Worm (Caenorhabditis elegans) whole organism, young adult: ENCODE measurements around the gene Y49F6B.14.

Experiments used
- C06A6.2 ChIP-seq: fragments of 200-800 bp; sonication (Bioruptor generic); conservative IDR thresholded peaks from 2 replicates; pipeline ENCODE4 v1.3.6; 2022; ENCODE audit warnings: missing genetic modification characterization, missing compliant biosample characterization
- F10E7.11 ChIP-seq: sonication (generic microtip); optimal IDR thresholded peaks from 2 replicates; lab custom pipeline; 2017; ENCODE audit warnings: mild to moderate bottlenecking, missing genetic modification characterization, moderate library complexity, missing compliant biosample characterization
- F37B4.10 ChIP-seq: fragments of 200-800 bp; sonication (Bioruptor generic); IDR thresholded peaks from 2 replicates; pipeline ENCODE4 v1.3.6; 2022; ENCODE audit warnings: missing genetic modification characterization, missing compliant biosample characterization
- T26A5.8 ChIP-seq: sonication (generic microtip); optimal IDR thresholded peaks from 2 replicates; lab custom pipeline; 2016; ENCODE audit warnings: missing genetic modification characterization, missing compliant biosample characterization
- aptf-2 ChIP-seq: fragments of 200-800 bp; sonication (Bioruptor generic); conservative IDR thresholded peaks from 2 replicates; pipeline ENCODE4 v1.3.6; 2022; ENCODE audit warnings: missing genetic modification reagents, missing genetic modification characterization, missing compliant biosample characterization
- atf-7 ChIP-seq: sonication (generic microtip); optimal IDR thresholded peaks from 2 replicates; lab custom pipeline; 2017; ENCODE audit warnings: mild to moderate bottlenecking, missing genetic modification characterization, missing compliant biosample characterization
- cebp-1 ChIP-seq, 2 experiments: fragments of 200-800 bp in 1 of 2; sonication (Bioruptor generic) in 1 of 2; sonication (generic microtip) in 1 of 2; IDR thresholded peaks in 1 of 2; optimal IDR thresholded peaks in 1 of 2; 2 replicates each; pipeline versions ENCODE4 v1.3.6 to Lab custom; 2017 to 2022; ENCODE audit warnings: missing compliant biosample characterization in 2 of 2, missing genetic modification characterization in 2 of 2, mild to moderate bottlenecking in 1 of 2, missing genetic modification reagents in 1 of 2, moderate library complexity in 1 of 2
- cebp-2 ChIP-seq: fragments of 200-800 bp; sonication (Bioruptor generic); IDR thresholded peaks from 2 replicates; pipeline ENCODE4 v1.3.6; 2022; ENCODE audit warnings: missing genetic modification characterization, missing compliant biosample characterization
- ceh-100 ChIP-seq: fragments of 200-800 bp; sonication (Bioruptor generic); IDR thresholded peaks from 2 replicates; pipeline ENCODE4 v1.3.6; 2022; ENCODE audit warnings: missing genetic modification reagents, missing genetic modification characterization, missing compliant biosample characterization
- ceh-40 ChIP-seq: fragments of 200-800 bp; sonication (Bioruptor generic); IDR thresholded peaks from 2 replicates; pipeline ENCODE4 v1.3.6; 2022; ENCODE audit warnings: missing genetic modification characterization, missing compliant biosample characterization
- egl-44 ChIP-seq: fragments of 200-800 bp; sonication (Bioruptor generic); IDR thresholded peaks from 2 replicates; pipeline ENCODE4 v1.3.6; 2022; ENCODE audit warnings: missing genetic modification reagents, missing genetic modification characterization, missing compliant biosample characterization
- egrh-3 ChIP-seq: fragments of 200-800 bp; sonication (Bioruptor generic); IDR thresholded peaks from 2 replicates; pipeline ENCODE4 v1.3.6; 2022; ENCODE audit warnings: missing genetic modification reagents, missing genetic modification characterization, missing compliant biosample characterization
- gei-17 ChIP-seq: fragments of 200-800 bp; sonication (Bioruptor generic); optimal IDR thresholded peaks from 2 replicates; lab custom pipeline; 2018; ENCODE audit warnings: mild to moderate bottlenecking, missing genetic modification characterization, missing compliant biosample characterization
- him-1 ChIP-seq: sonication (generic microtip); optimal IDR thresholded peaks from 2 replicates; lab custom pipeline; 2016; ENCODE audit warnings: missing genotype, missing genetic modification reagents, missing genetic modification characterization, missing compliant biosample characterization
- hlh-12 ChIP-seq: sonication (generic microtip); optimal IDR thresholded peaks from 2 replicates; lab custom pipeline; 2016; ENCODE audit warnings: missing genetic modification characterization, missing compliant biosample characterization
- lag-1 ChIP-seq: fragments of 200-800 bp; sonication (Bioruptor generic); IDR thresholded peaks from 2 replicates; pipeline ENCODE4 v1.3.6; 2022; ENCODE audit warnings: missing genetic modification reagents, missing genetic modification characterization, missing compliant biosample characterization
- lir-1 ChIP-seq: fragments of 200-800 bp; sonication (Bioruptor generic); conservative IDR thresholded peaks from 2 replicates; pipeline ENCODE4 v1.3.6; 2022; ENCODE audit warnings: missing genetic modification reagents, missing genetic modification characterization, missing compliant biosample characterization
- madf-3 ChIP-seq: fragments of 200-800 bp; sonication (Bioruptor generic); IDR thresholded peaks from 2 replicates; pipeline ENCODE4 v1.3.6; 2022; ENCODE audit warnings: missing genetic modification reagents, missing genetic modification characterization, missing compliant biosample characterization
- madf-6 ChIP-seq: fragments of 200-800 bp; sonication (Bioruptor generic); IDR thresholded peaks from 2 replicates; pipeline ENCODE4 v1.3.6; 2022; ENCODE audit warnings: missing genetic modification reagents, missing genetic modification characterization, missing compliant biosample characterization
- mcd-1 ChIP-seq: fragments of 200-800 bp; sonication (Bioruptor generic); IDR thresholded peaks from 2 replicates; pipeline ENCODE4 v1.3.6; 2022; ENCODE audit warnings: missing genetic modification reagents, missing genetic modification characterization, missing compliant biosample characterization
- rcor-1 ChIP-seq: fragments of 200-800 bp; sonication (Bioruptor generic); IDR thresholded peaks from 2 replicates; pipeline ENCODE4 v1.3.6; 2022; ENCODE audit warnings: missing genetic modification reagents, missing genetic modification characterization, missing compliant biosample characterization
- rec-8 ChIP-seq, 2 experiments: sonication (generic microtip); optimal IDR thresholded peaks; 2 replicates each; lab custom pipeline; 2016; ENCODE audit warnings: mild to moderate bottlenecking in 2 of 2, missing genetic modification characterization in 2 of 2, missing genetic modification reagents in 2 of 2, missing genotype in 2 of 2, missing biosample characterization in 1 of 2, missing compliant biosample characterization in 1 of 2, moderate library complexity in 1 of 2
- repo-1 ChIP-seq: sonication (generic microtip); optimal IDR thresholded peaks from 2 replicates; lab custom pipeline; 2017; ENCODE audit warnings: mild to moderate bottlenecking, missing genetic modification characterization, missing compliant biosample characterization
- sdz-38 ChIP-seq: sonication (generic microtip); optimal IDR thresholded peaks from 2 replicates; lab custom pipeline; 2016; ENCODE audit warnings: missing genotype, missing genetic modification characterization, missing compliant biosample characterization
- sea-2 ChIP-seq: fragments of 200-800 bp; sonication (Bioruptor generic); IDR thresholded peaks from 2 replicates; pipeline ENCODE4 v1.3.6; 2022; ENCODE audit warnings: missing genetic modification characterization, missing compliant biosample characterization
- snpc-1.3 ChIP-seq: sonication (generic microtip); optimal IDR thresholded peaks from 2 replicates; lab custom pipeline; 2017; ENCODE audit warnings: missing genetic modification characterization, mild to moderate bottlenecking, missing compliant biosample characterization, antibody characterized with exemption, moderate library complexity, missing genotype, missing genetic modification reagents; ENCODE audit not compliant: insufficient read depth
- somi-1 ChIP-seq: fragments of 200-800 bp; sonication (Bioruptor generic); optimal IDR thresholded peaks from 2 replicates; lab custom pipeline; 2018; ENCODE audit warnings: mild to moderate bottlenecking, missing genetic modification characterization, missing compliant biosample characterization
- tbp1 ChIP-seq: fragments of 200-800 bp; sonication (Bioruptor generic); optimal IDR thresholded peaks from 2 replicates; lab custom pipeline; 2018; ENCODE audit warnings: mild to moderate bottlenecking, missing genetic modification characterization, missing compliant biosample characterization
- tbx-9 ChIP-seq: sonication (generic microtip); optimal IDR thresholded peaks from 2 replicates; lab custom pipeline; 2016; ENCODE audit warnings: borderline replicate concordance, missing genetic modification characterization, inconsistent platforms, missing compliant biosample characterization
- tlf-1 ChIP-seq: fragments of 200-800 bp; sonication (Bioruptor generic); optimal IDR thresholded peaks from 2 replicates; lab custom pipeline; 2018; ENCODE audit warnings: mild to moderate bottlenecking, missing genetic modification characterization, missing compliant biosample characterization
- zfh-2 ChIP-seq: fragments of 200-800 bp; sonication (Bioruptor generic); conservative IDR thresholded peaks from 2 replicates; pipeline ENCODE4 v1.3.6; 2022; ENCODE audit warnings: missing genetic modification reagents, missing genetic modification characterization, missing compliant biosample characterization
- ztf-26 ChIP-seq: sonication (generic microtip); optimal IDR thresholded peaks from 2 replicates; lab custom pipeline; 2017; ENCODE audit warnings: missing genetic modification characterization, missing compliant biosample characterization
- ztf-6 ChIP-seq: fragments of 200-800 bp; sonication (Bioruptor generic); IDR thresholded peaks from 2 replicates; pipeline ENCODE4 v1.3.6; 2022; ENCODE audit warnings: missing genetic modification reagents, missing genetic modification characterization, missing compliant biosample characterization

Gene Y49F6B.14

DNA sequence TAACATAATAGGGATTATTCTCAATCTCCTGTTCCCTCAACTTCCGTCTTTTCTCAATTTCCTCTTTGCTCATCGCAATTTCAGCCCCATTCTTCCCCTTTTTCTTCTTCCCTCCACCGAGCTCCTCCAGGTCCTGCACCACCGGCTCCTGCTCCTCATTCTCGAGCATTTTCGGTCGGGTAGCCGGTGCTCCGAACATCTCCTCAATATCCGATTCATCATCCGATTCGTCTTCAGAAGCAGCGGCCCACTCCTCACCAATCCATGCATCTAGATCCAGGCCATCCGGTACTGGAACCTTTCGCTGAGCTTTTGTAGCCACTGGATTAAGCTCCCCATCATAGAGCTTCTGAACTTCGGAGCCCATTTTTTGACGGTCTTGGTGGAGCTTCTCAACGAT lies 24.9 kb upstream of the Y49F6B.14 start:
- TF ChIP-seq lir-1 (GFP tag; lab: Robert Waterston, UW) (no peak), tlf-1 (GFP tag; lab: Kevin White, UChicago) (no peak), madf-3 (GFP tag; lab: Robert Waterston, UW) (no peak), egrh-3 (GFP tag; lab: Robert Waterston, UW) (peak; percentile 42; the same call in 1 of the 2 replicates), C06A6.2 (GFP tag; lab: Robert Waterston, UW) (no peak), ceh-100 (GFP tag; lab: Robert Waterston, UW) (no peak), F10E7.11 (tag; lab: Kevin White, UChicago) (no peak), ceh-40 (GFP tag; lab: Robert Waterston, UW) (no peak), repo-1 (tag; lab: Kevin White, UChicago) (no peak), zfh-2 (peak; percentile 69), mcd-1 (0 out of 2 replicates have a peak, but pooled peaks have one; percentile 18)

DNA sequence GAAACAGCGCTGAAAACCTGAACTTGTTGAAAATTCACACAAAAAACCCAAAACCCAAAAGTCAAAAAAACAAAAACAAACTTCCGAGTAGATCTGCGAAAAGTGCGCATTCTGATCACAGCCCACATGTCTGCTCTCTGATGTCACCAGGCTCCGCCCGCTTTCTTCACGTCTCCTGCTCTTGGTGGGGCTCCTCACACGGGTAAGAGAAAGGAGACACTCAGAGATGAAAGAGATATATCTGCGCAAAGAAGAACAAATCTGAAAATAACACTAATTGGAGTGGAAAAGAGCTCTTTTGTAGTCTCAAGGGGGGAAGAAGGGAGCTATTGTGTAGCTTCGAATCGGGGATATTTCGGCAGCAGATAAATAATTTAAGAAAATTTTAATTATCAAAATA lies 13.0 kb upstream of the Y49F6B.14 start, which contains the start of gene ncs-6:
ncs-6 (minus strand) TSS at position 261 of the 400 bp plus-strand sequence.
- 0 out of 2 replicates have a peak, but pooled peaks have one; percentile 53 for TF ChIP-seq cebp-2
- no peak for TF ChIP-seq madf-6 (GFP tag; lab: Robert Waterston, UW)

DNA sequence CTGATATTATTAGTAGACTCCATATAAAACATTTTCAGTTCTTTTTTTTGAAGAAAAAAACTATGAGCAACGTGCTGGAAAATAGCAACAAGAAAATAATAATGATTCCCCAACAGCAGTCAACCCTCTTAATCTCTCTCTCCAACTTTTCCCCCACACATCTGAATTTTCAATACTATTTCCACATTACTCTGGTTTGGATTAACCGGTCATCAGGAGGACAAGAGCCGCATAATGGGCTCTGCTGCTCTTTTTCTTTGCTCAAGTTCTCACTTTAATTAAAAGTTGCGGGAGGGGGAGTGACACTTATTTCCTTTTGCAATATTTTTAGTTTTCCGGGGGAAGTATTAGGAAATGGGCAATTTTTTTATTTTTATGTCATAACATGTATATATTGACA lies 12.2 kb upstream of the Y49F6B.14 start:
- TF ChIP-seq atf-7 (tag; lab: Kevin White, UChicago) (no peak), somi-1 (GFP tag; lab: Kevin White, UChicago) (no peak), lag-1 (GFP tag; lab: Robert Waterston, UW) (no peak), cebp-1 (GFP tag; IDR thresholded peaks at IDR 0.05; lab: Robert Waterston, UW) (no peak), cebp-1 (tag; optimal IDR thresholded peaks at IDR 0.05; lab: Kevin White, UChicago) (no peak), sdz-38 (tag; lab: Kevin White, UChicago) (no peak), rec-8 (tag; optimal IDR thresholded peaks at IDR 0.05; lab: Kevin White, UChicago) (no peak), tbx-9 (tag; lab: Kevin White, UChicago) (no peak), sea-2 (GFP tag; lab: Robert Waterston, UW) (no peak), rcor-1 (GFP tag; lab: Robert Waterston, UW) (no peak), hlh-12 (tag; lab: Kevin White, UChicago) (no peak), ztf-6 (GFP tag; lab: Robert Waterston, UW) (no peak), F37B4.10 (GFP tag; lab: Robert Waterston, UW) (no peak), gei-17 (GFP tag; lab: Kevin White, UChicago) (no peak), T26A5.8 (tag; lab: Kevin White, UChicago) (no peak), egl-44 (GFP tag; lab: Robert Waterston, UW) (no peak), ztf-26 (no peak)
- TF ChIP-seq, all 124 proteins: peak for 0

DNA sequence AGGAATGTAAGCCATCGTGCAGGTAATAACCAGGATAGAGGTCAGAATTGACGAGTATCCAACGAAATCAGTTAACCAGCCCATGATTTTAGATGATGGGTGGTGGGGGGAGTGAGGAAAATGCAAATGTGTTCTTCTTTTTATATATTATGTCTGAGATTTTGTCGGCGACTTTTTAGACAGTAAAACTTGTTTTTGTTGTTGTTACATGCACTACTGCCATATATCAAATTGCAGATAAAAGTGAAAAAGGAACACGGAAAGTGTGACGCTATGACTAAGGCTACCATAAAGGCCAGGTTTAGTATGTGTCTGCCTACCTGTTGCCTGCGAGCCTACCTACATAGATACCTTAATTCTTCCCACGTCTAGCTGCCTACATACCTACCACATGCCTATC lies 8.8 kb upstream of the Y49F6B.14 start, which contains the start of gene col-72:
col-72 (minus strand) TSS at position 101 of the 400 bp plus-strand sequence.
- TF ChIP-seq him-1 (tag; lab: Kevin White, UChicago) (no peak), ceh-40 (GFP tag; lab: Robert Waterston, UW) (no peak), aptf-2 (no peak), T26A5.8 (tag; lab: Kevin White, UChicago) (no peak), tbp1 (GFP tag; lab: Kevin White, UChicago) (no peak), egrh-3 (GFP tag; lab: Robert Waterston, UW) (no peak), rcor-1 (GFP tag; lab: Robert Waterston, UW) (no peak), tlf-1 (GFP tag; lab: Kevin White, UChicago) (no peak), snpc-1.3 (tag; lab: Kevin White, UChicago) (no peak)
